ENCODE assay signal across 5 fruit fly cellular contexts in the genomic region with DNA sequence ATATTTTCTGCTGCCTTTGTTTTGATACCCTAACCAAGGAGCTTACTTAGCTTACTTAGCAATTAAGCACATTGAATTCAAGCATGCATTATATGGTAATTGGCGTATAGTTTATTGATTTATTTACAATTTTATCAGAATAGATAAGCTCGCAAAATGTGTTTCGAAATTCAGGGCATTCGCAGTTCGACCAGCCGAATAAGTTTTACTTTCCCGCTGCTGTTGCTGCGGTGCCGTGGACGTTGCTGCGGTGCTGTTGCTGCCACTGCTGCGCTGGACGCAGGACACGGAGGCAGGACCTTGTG.
A peak's percentile ranks its signal among the peaks of the same experiment; 100 is the strongest.
TF ChIP-seq lines count a peak whose summit lies in the region.

No protein-coding gene starts in this region.

- TF ChIP-seq CTCF in whole organism, embryonic (GFP tag; optimal IDR thresholded peaks at IDR 0.05; lab: Kevin White, UChicago) = peak; percentile 6

TF ChIP-seq in whole organism, adult, 20 proteins besides CTCF, POLR2A, EP300 and RAD21:
- TF ChIP-seq CG12768 (GFP tag; optimal IDR thresholded peaks at IDR 0.05; lab: Kevin White, UChicago) (peak; percentile 40), CG7101 (tag; optimal IDR thresholded peaks at IDR 0.05; lab: Kevin White, UChicago) (no peak), CG7045 (GFP tag; optimal IDR thresholded peaks at IDR 0.05; lab: Kevin White, UChicago) (peak; percentile 41)

TF ChIP-seq in whole organism, embryonic, 481 proteins besides CTCF, POLR2A, EP300 and RAD21 (continues in another document):
- TF ChIP-seq CG17361 (GFP tag; IDR thresholded peaks at IDR 0.05; lab: Robert Waterston, UW) (peak; percentile 42; the same call in 1 of the 3 replicates), onecut (GFP tag; IDR thresholded peaks at IDR 0.05; lab: Robert Waterston, UW) (peak; percentile 40), hkb (optimal IDR thresholded peaks at IDR 0.05; lab: Kevin White, UChicago) (no peak), hkb (GFP tag; IDR thresholded peaks at IDR 0.05; lab: Robert Waterston, UW) (0 out of 2 replicates have a peak, but pooled peaks have one; percentile 30), Xrp1 (GFP tag; IDR thresholded peaks at IDR 0.05; lab: Robert Waterston, UW) (peak; percentile 69), tgo (GFP tag; IDR thresholded peaks at IDR 0.05; lab: Robert Waterston, UW) (peak; percentile 51; the same call in 1 of the 3 replicates), CG9727 (GFP tag; optimal IDR thresholded peaks at IDR 0.05; lab: Kevin White, UChicago) (peak; percentile 25), CG7839 (tag; optimal IDR thresholded peaks at IDR 0.05; lab: Kevin White, UChicago) (peak; percentile 49), CG6654 (GFP tag; optimal IDR thresholded peaks at IDR 0.05; lab: Kevin White, UChicago) (no peak), dysf (GFP tag; IDR thresholded peaks at IDR 0.05; lab: Robert Waterston, UW) (peak; percentile 49; the same call in 2 of the 3 replicates), CG18476 (GFP tag; optimal IDR thresholded peaks at IDR 0.05; lab: Kevin White, UChicago) (no peak), vvl (GFP tag; IDR thresholded peaks at IDR 0.05; lab: Robert Waterston, UW) (peak; percentile 66), ind (GFP tag; optimal IDR thresholded peaks at IDR 0.05; lab: Kevin White, UChicago) (peak; percentile 27), prd (optimal IDR thresholded peaks at IDR 0.05; lab: Kevin White, UChicago) (no peak), prd (GFP tag; IDR thresholded peaks at IDR 0.05; lab: Robert Waterston, UW) (peak; percentile 66; the same call in 2 of the 3 replicates), Gug (GFP tag; IDR thresholded peaks at IDR 0.05; lab: Robert Waterston, UW) (peak; percentile 42; the same call in 2 of the 4 replicates), CG3281 (GFP tag; optimal IDR thresholded peaks at IDR 0.05; lab: Kevin White, UChicago) (no peak), CG31441 (GFP tag; IDR thresholded peaks at IDR 0.05; lab: Robert Waterston, UW) (peak; percentile 44; the same call in 1 of the 2 replicates), CG5245 (GFP tag; optimal IDR thresholded peaks at IDR 0.05; lab: Kevin White, UChicago) (peak; percentile 24), phol (tag; optimal IDR thresholded peaks at IDR 0.05; lab: Kevin White, UChicago) (peak; percentile 54)

TF ChIP-seq in whole organism, prepupa, 60 proteins besides CTCF, POLR2A, EP300 and RAD21 (continues in another document):
- TF ChIP-seq Met (GFP tag; optimal IDR thresholded peaks at IDR 0.05; lab: Kevin White, UChicago) (peak; percentile 18), vri (GFP tag; optimal IDR thresholded peaks at IDR 0.05; lab: Kevin White, UChicago) (no peak), Eip75B (GFP tag; optimal IDR thresholded peaks at IDR 0.05; lab: Kevin White, UChicago) (peak; percentile 61), CG8319 (GFP tag; optimal IDR thresholded peaks at IDR 0.05; lab: Kevin White, UChicago) (peak; percentile 13), Sox14 (GFP tag; optimal IDR thresholded peaks at IDR 0.05; lab: Kevin White, UChicago) (peak; percentile 20), CG15336 (GFP tag; IDR thresholded peaks at IDR 0.05; lab: Robert Waterston, UW) (peak; percentile 75), Hr4 (GFP tag; optimal IDR thresholded peaks at IDR 0.05; lab: Kevin White, UChicago) (peak; percentile 30), fd85E (GFP tag; optimal IDR thresholded peaks at IDR 0.05; lab: Kevin White, UChicago) (no peak), Ets96B (tag; optimal IDR thresholded peaks at IDR 0.05; lab: Kevin White, UChicago) (peak; percentile 80), Eip93F (GFP tag; optimal IDR thresholded peaks at IDR 0.05; lab: Kevin White, UChicago) (no peak), dac (GFP tag; optimal IDR thresholded peaks at IDR 0.05; lab: Kevin White, UChicago) (no peak), Gug (GFP tag; IDR thresholded peaks at IDR 0.05; lab: Robert Waterston, UW) (peak; percentile 83), CG3032 (tag; optimal IDR thresholded peaks at IDR 0.05; lab: Kevin White, UChicago) (peak; percentile 82), CG6163 (GFP tag; IDR thresholded peaks at IDR 0.05; lab: Robert Waterston, UW) (peak; percentile 86), CG4318 (GFP tag; optimal IDR thresholded peaks at IDR 0.05; lab: Kevin White, UChicago) (peak; percentile 28), CG16779 (tag; optimal IDR thresholded peaks at IDR 0.05; lab: Kevin White, UChicago) (peak; percentile 47), Sox15 (GFP tag; optimal IDR thresholded peaks at IDR 0.05; lab: Kevin White, UChicago) (no peak), CG32006 (GFP tag; optimal IDR thresholded peaks at IDR 0.05; lab: Kevin White, UChicago) (peak; percentile 45), Blimp-1 (GFP tag; optimal IDR thresholded peaks at IDR 0.05; lab: Kevin White, UChicago) (no peak), CG31627 (GFP tag; optimal IDR thresholded peaks at IDR 0.05; lab: Kevin White, UChicago) (peak; percentile 8), Smox (GFP tag; optimal IDR thresholded peaks at IDR 0.05; lab: Kevin White, UChicago) (no peak), topi (GFP tag; optimal IDR thresholded peaks at IDR 0.05; lab: Kevin White, UChicago) (peak; percentile 65)

TF ChIP-seq in whole organism, pupa, 21 proteins besides CTCF, POLR2A, EP300 and RAD21:
- TF ChIP-seq CG10348 (GFP tag; IDR thresholded peaks at IDR 0.05; lab: Robert Waterston, UW) (no peak), CG34367 (tag; optimal IDR thresholded peaks at IDR 0.05; lab: Kevin White, UChicago) (peak; percentile 31), Snoo (tag; optimal IDR thresholded peaks at IDR 0.05; lab: Kevin White, UChicago) (peak; percentile 9), Pif1B (GFP tag; optimal IDR thresholded peaks at IDR 0.05; lab: Kevin White, UChicago) (peak; percentile 68), EcR (GFP tag; optimal IDR thresholded peaks at IDR 0.05; lab: Kevin White, UChicago) (no peak), Ets98B (GFP tag; IDR thresholded peaks at IDR 0.05; lab: Robert Waterston, UW) (peak; percentile 83), rn (GFP tag; IDR thresholded peaks at IDR 0.05; lab: Robert Waterston, UW) (peak; percentile 80), CG32121 (GFP tag; IDR thresholded peaks at IDR 0.05; lab: Robert Waterston, UW) (peak; percentile 84), CG15710 (tag; optimal IDR thresholded peaks at IDR 0.05; lab: Kevin White, UChicago) (peak; percentile 68), CG9948 (tag; optimal IDR thresholded peaks at IDR 0.05; lab: Kevin White, UChicago) (peak; percentile 73), CG12605 (GFP tag; IDR thresholded peaks at IDR 0.05; lab: Robert Waterston, UW) (peak; percentile 60; the same call in 1 of the 2 replicates), D1 (tag; optimal IDR thresholded peaks at IDR 0.05; lab: Kevin White, UChicago) (no peak), CG14655 (GFP tag; optimal IDR thresholded peaks at IDR 0.05; lab: Kevin White, UChicago) (peak; percentile 68), CG8301 (tag; optimal IDR thresholded peaks at IDR 0.05; lab: Kevin White, UChicago) (peak; percentile 56), gl (tag; optimal IDR thresholded peaks at IDR 0.05; lab: Kevin White, UChicago) (peak; percentile 51), CG8159 (tag; optimal IDR thresholded peaks at IDR 0.05; lab: Kevin White, UChicago) (peak; percentile 78), CG17806 (tag; optimal IDR thresholded peaks at IDR 0.05; lab: Kevin White, UChicago) (peak; percentile 78), fd96Ca (GFP tag; IDR thresholded peaks at IDR 0.05; lab: Robert Waterston, UW) (peak; percentile 88), Pif1A (GFP tag; optimal IDR thresholded peaks at IDR 0.05; lab: Kevin White, UChicago) (peak; percentile 81), CG4496 (GFP tag; IDR thresholded peaks at IDR 0.05; lab: Robert Waterston, UW) (peak; percentile 94), CG13204 (GFP tag; optimal IDR thresholded peaks at IDR 0.05; lab: Kevin White, UChicago) (no peak)
TF ChIP-seq in whole organism, pupa: peak in this region for 17.

TF ChIP-seq in whole organism, wandering third instar larva, 38 proteins besides CTCF, POLR2A, EP300 and RAD21:
- TF ChIP-seq Rel (GFP tag; optimal IDR thresholded peaks at IDR 0.05; lab: Kevin White, UChicago) = no peak
- TF ChIP-seq Rel (tag; optimal IDR thresholded peaks at IDR 0.05; lab: Kevin White, UChicago) = no peak
- peak in 1 of 2 experiments; percentile 64 for TF ChIP-seq foxo (GFP tag; optimal IDR thresholded peaks at IDR 0.05; lab: Kevin White, UChicago)
- TF ChIP-seq HLH106 (tag; optimal IDR thresholded peaks at IDR 0.05; lab: Kevin White, UChicago) = peak; percentile 69
- no peak for TF ChIP-seq CrebA (GFP tag; optimal IDR thresholded peaks at IDR 0.05; lab: Kevin White, UChicago; ENCODE audit: borderline replicate concordance)
- TF ChIP-seq Myc (optimal IDR thresholded peaks at IDR 0.05; lab: Kevin White, UChicago) = no peak
- peak; percentile 47 for TF ChIP-seq woc (GFP tag; optimal IDR thresholded peaks at IDR 0.05; lab: Kevin White, UChicago)
- no peak for TF ChIP-seq dsf (GFP tag; optimal IDR thresholded peaks at IDR 0.05; lab: Kevin White, UChicago; ENCODE audit: borderline replicate concordance)
- TF ChIP-seq fru (GFP tag; optimal IDR thresholded peaks at IDR 0.05; lab: Kevin White, UChicago) = peak; percentile 67
- no peak for TF ChIP-seq ey (GFP tag; optimal IDR thresholded peaks at IDR 0.05; lab: Kevin White, UChicago)
- TF ChIP-seq rgr (GFP tag; optimal IDR thresholded peaks at IDR 0.05; lab: Kevin White, UChicago) = no peak
- TF ChIP-seq dmrt93B (GFP tag; optimal IDR thresholded peaks at IDR 0.05; lab: Kevin White, UChicago) = peak; percentile 32
- TF ChIP-seq jim (GFP tag; optimal IDR thresholded peaks at IDR 0.05; lab: Kevin White, UChicago) = no peak
- TF ChIP-seq Vsx2 (GFP tag; optimal IDR thresholded peaks at IDR 0.05; lab: Kevin White, UChicago; ENCODE audit: partially characterized antibody) = no peak
- TF ChIP-seq Mio (GFP tag; optimal IDR thresholded peaks at IDR 0.05; lab: Kevin White, UChicago) = no peak
- TF ChIP-seq CG9705 (GFP tag; optimal IDR thresholded peaks at IDR 0.05; lab: Kevin White, UChicago) = no peak
- peak; percentile 73 for TF ChIP-seq h (GFP tag; optimal IDR thresholded peaks at IDR 0.05; lab: Kevin White, UChicago)
- no peak for TF ChIP-seq Hr83 (GFP tag; optimal IDR thresholded peaks at IDR 0.05; lab: Kevin White, UChicago; ENCODE audit: poor library complexity, severe bottlenecking)
- no peak for TF ChIP-seq CG32264 (GFP tag; optimal IDR thresholded peaks at IDR 0.05; lab: Kevin White, UChicago)
